Fruit fly (Drosophila melanogaster) whole organism, embryonic: ENCODE measurements around the gene KdelR.
A peak's percentile ranks its signal among the peaks of the same experiment; 100 is the strongest.

Experiments
- CG10462 ChIP-seq: fragments of 200-800 bp; sonication (Bioruptor generic); optimal IDR thresholded peaks from 2 replicates; lab custom pipeline; 2016; ENCODE audit warnings: missing biosample characterization, missing genetic modification characterization
- CG10654 ChIP-seq: fragments of 200-800 bp; sonication (Bioruptor generic); optimal IDR thresholded peaks from 2 replicates; lab custom pipeline; 2016; ENCODE audit warnings: missing biosample characterization, missing genetic modification characterization
- CG11093 ChIP-seq: fragments of 200-800 bp; sonication (Bioruptor generic); IDR thresholded peaks from 3 replicates; pipeline ENCODE4 v1.3.6; 2022; ENCODE audit warnings: missing biosample characterization, missing genetic modification characterization
- CG11560 ChIP-seq: fragments of 200-800 bp; sonication (Bioruptor generic); IDR thresholded peaks from 3 replicates; pipeline ENCODE4 v1.3.6; 2022; ENCODE audit warnings: missing biosample characterization, missing genetic modification characterization
- CG12155 ChIP-seq: fragments of 200-800 bp; sonication (Bioruptor generic); optimal IDR thresholded peaks from 3 replicates; lab custom pipeline; 2016; ENCODE audit warnings: missing biosample characterization, missing genetic modification characterization
- CG12236 ChIP-seq: fragments of 200-800 bp; sonication (Bioruptor generic); optimal IDR thresholded peaks from 2 replicates; lab custom pipeline; 2016; ENCODE audit warnings: missing biosample characterization, missing genetic modification characterization
- CG14050 ChIP-seq: fragments of 200-800 bp; sonication (Bioruptor generic); IDR thresholded peaks from 3 replicates; pipeline ENCODE4 v1.3.6; 2022; ENCODE audit warnings: missing biosample characterization, missing genetic modification characterization
- CG15696 ChIP-seq: fragments of 200-800 bp; sonication (Bioruptor generic); optimal IDR thresholded peaks from 2 replicates; lab custom pipeline; 2019; ENCODE audit warnings: missing biosample characterization, mild to moderate bottlenecking, missing genetic modification characterization, moderate library complexity
- CG16779 ChIP-seq: fragments of 200-800 bp; sonication (Bioruptor generic); IDR thresholded peaks from 2 replicates; pipeline ENCODE4 v1.3.6; 2022; ENCODE audit warnings: missing biosample characterization, missing genetic modification characterization
- CG16815 ChIP-seq: fragments of 200-800 bp; sonication (Bioruptor generic); optimal IDR thresholded peaks from 3 replicates; lab custom pipeline; 2017; ENCODE audit warnings: missing biosample characterization, mild to moderate bottlenecking, missing genetic modification characterization
- CG17385 ChIP-seq: fragments of 200-800 bp; sonication (Bioruptor generic); optimal IDR thresholded peaks from 3 replicates; lab custom pipeline; 2018; ENCODE audit warnings: missing biosample characterization, mild to moderate bottlenecking, missing genetic modification characterization
- CG30020 ChIP-seq: fragments of 200-800 bp; optimal IDR thresholded peaks from 2 replicates; lab custom pipeline; 2019; ENCODE audit warnings: missing biosample characterization, mild to moderate bottlenecking, missing genetic modification characterization, moderate library complexity
- CG31388 ChIP-seq: fragments of 200-800 bp; sonication (Bioruptor generic); optimal IDR thresholded peaks from 2 replicates; lab custom pipeline; 2016; ENCODE audit warnings: missing biosample characterization, missing genetic modification characterization
- CG7357 ChIP-seq: fragments of 200-800 bp; sonication (Bioruptor generic); IDR thresholded peaks from 3 replicates; pipeline ENCODE4 v1.3.6; 2022; ENCODE audit warnings: missing biosample characterization, missing genetic modification characterization
- CG8478 ChIP-seq: fragments of >200 bp; optimal IDR thresholded peaks from 2 replicates; lab custom pipeline; 2018
- CG8924 ChIP-seq: fragments of 200-800 bp; optimal IDR thresholded peaks from 3 replicates; lab custom pipeline; 2019; ENCODE audit warnings: missing biosample characterization, mild to moderate bottlenecking, missing genetic modification characterization, moderate library complexity
- CHES-1-like ChIP-seq: fragments of 200-800 bp; sonication (Bioruptor generic); optimal IDR thresholded peaks from 2 replicates; lab custom pipeline; 2016; ENCODE audit warnings: missing biosample characterization, missing genetic modification characterization
- CTCF ChIP-seq: fragments of 200-800 bp; sonication (Bioruptor generic); optimal IDR thresholded peaks from 2 replicates; lab custom pipeline; 2017; ENCODE audit warnings: missing biosample characterization, mild to moderate bottlenecking, missing genetic modification characterization, moderate library complexity
- D19B ChIP-seq: fragments of 200-800 bp; sonication (Bioruptor generic); optimal IDR thresholded peaks from 2 replicates; lab custom pipeline; 2017; ENCODE audit warnings: missing biosample characterization, mild to moderate bottlenecking, missing genetic modification characterization
- Doc2 ChIP-seq: fragments of 200-800 bp; sonication (Bioruptor generic); IDR thresholded peaks from 2 replicates; pipeline ENCODE4 v1.3.6; 2022; ENCODE audit warnings: missing biosample characterization, missing genetic modification characterization
- Dp ChIP-seq: fragments of 200-800 bp; sonication (Bioruptor generic); optimal IDR thresholded peaks from 2 replicates; lab custom pipeline; 2018; ENCODE audit warnings: missing biosample characterization, mild to moderate bottlenecking, missing genetic modification characterization, moderate library complexity
- Gug ChIP-seq: fragments of 200-800 bp; sonication (Bioruptor generic); IDR thresholded peaks from 4 replicates; pipeline ENCODE4 v1.3.6; 2022; ENCODE audit warnings: missing biosample characterization, missing genetic modification characterization
- H15 ChIP-seq: fragments of 200-800 bp; sonication (Bioruptor generic); IDR thresholded peaks from 3 replicates; pipeline ENCODE4 v1.3.6; 2022; ENCODE audit warnings: missing biosample characterization, missing genetic modification characterization
- HmgD ChIP-seq: fragments of 200-800 bp; sonication (Bioruptor generic); optimal IDR thresholded peaks from 3 replicates; lab custom pipeline; 2016; ENCODE audit warnings: missing biosample characterization, missing genetic modification characterization
- Hmx ChIP-seq: fragments of 200-800 bp; sonication (Bioruptor generic); optimal IDR thresholded peaks from 2 replicates; lab custom pipeline; 2016; ENCODE audit warnings: missing biosample characterization, missing genetic modification characterization
- Kr ChIP-seq: fragments of 200-800 bp; sonication (Bioruptor generic); optimal IDR thresholded peaks from 2 replicates; lab custom pipeline; 2017; ENCODE audit warnings: missing biosample characterization, mild to moderate bottlenecking, missing genetic modification characterization
- Myb ChIP-seq: fragments of 200-800 bp; sonication (Bioruptor generic); optimal IDR thresholded peaks from 2 replicates; lab custom pipeline; 2016; ENCODE audit warnings: missing biosample characterization, missing genetic modification characterization
- Pdp1 ChIP-seq, 2 experiments: fragments of 200-800 bp; sonication (Bioruptor generic); optimal IDR thresholded peaks; 3 replicates each; lab custom pipeline; 2016; ENCODE audit warnings: missing biosample characterization in 2 of 2, missing genetic modification characterization in 2 of 2, mild to moderate bottlenecking in 1 of 2, moderate library complexity in 1 of 2
- Sin3A ChIP-seq: fragments of >200 bp; optimal IDR thresholded peaks from 2 replicates; lab custom pipeline; 2018
- Trl ChIP-seq, 3 experiments: fragments of >200 bp in 2 of 3; fragments of 200-800 bp in 1 of 3; sonication (Bioruptor generic) in 1 of 3; optimal IDR thresholded peaks; 2 replicates in 1 of 3; 3 replicates in 2 of 3; lab custom pipeline; 2016 to 2017; ENCODE audit warnings: missing biosample characterization in 1 of 3, missing genetic modification characterization in 1 of 3
- amos ChIP-seq: fragments of 200-800 bp; sonication (Bioruptor generic); IDR thresholded peaks from 2 replicates; pipeline ENCODE4 v1.3.6; 2022; ENCODE audit warnings: missing biosample characterization, missing genetic modification characterization; ENCODE audit not compliant: partially characterized antibody
- az2 ChIP-seq: fragments of 200-800 bp; sonication (Bioruptor generic); optimal IDR thresholded peaks from 3 replicates; lab custom pipeline; 2016; ENCODE audit warnings: missing biosample characterization, missing genetic modification characterization
- bcd ChIP-seq: fragments of 200-800 bp; sonication (Bioruptor generic); optimal IDR thresholded peaks from 2 replicates; lab custom pipeline; 2017; ENCODE audit warnings: missing biosample characterization, mild to moderate bottlenecking, missing genetic modification characterization
- cas ChIP-seq: fragments of 200-800 bp; sonication (Bioruptor generic); IDR thresholded peaks from 2 replicates; pipeline ENCODE4 v1.3.6; 2022; ENCODE audit warnings: missing biosample characterization, missing genetic modification characterization
- caup ChIP-seq: fragments of 200-800 bp; sonication (Bioruptor generic); optimal IDR thresholded peaks from 3 replicates; lab custom pipeline; 2017; ENCODE audit warnings: missing biosample characterization, mild to moderate bottlenecking, missing genetic modification characterization, moderate library complexity; ENCODE audit not compliant: severe bottlenecking
- corto ChIP-seq: fragments of 200-800 bp; sonication (Bioruptor generic); optimal IDR thresholded peaks from 2 replicates; lab custom pipeline; 2016; ENCODE audit warnings: missing biosample characterization, mild to moderate bottlenecking, missing genetic modification characterization, moderate library complexity
- exex ChIP-seq: fragments of 200-800 bp; sonication (Bioruptor generic); optimal IDR thresholded peaks from 4 replicates; lab custom pipeline; 2018; ENCODE audit warnings: missing biosample characterization, mild to moderate bottlenecking, missing genetic modification characterization, moderate library complexity
- gt ChIP-seq: fragments of 200-800 bp; sonication (Bioruptor generic); IDR thresholded peaks from 2 replicates; pipeline ENCODE4 v1.3.6; 2022; ENCODE audit warnings: missing biosample characterization, missing genetic modification characterization
- hbn ChIP-seq: fragments of 200-800 bp; sonication (Bioruptor generic); IDR thresholded peaks from 2 replicates; pipeline ENCODE4 v1.3.6; 2022; ENCODE audit warnings: missing biosample characterization, missing genetic modification characterization; ENCODE audit not compliant: partially characterized antibody
- hth ChIP-seq: fragments of >200 bp; optimal IDR thresholded peaks from 2 replicates; lab custom pipeline; 2017; ENCODE audit warnings: inconsistent platforms
- inv ChIP-seq: fragments of 200-800 bp; sonication (Bioruptor generic); IDR thresholded peaks from 2 replicates; pipeline ENCODE4 v1.3.6; 2022; ENCODE audit warnings: missing biosample characterization, missing genetic modification characterization; ENCODE audit not compliant: partially characterized antibody
- ken ChIP-seq: fragments of 200-800 bp; sonication (Bioruptor generic); IDR thresholded peaks from 3 replicates; pipeline ENCODE4 v1.3.6; 2022; ENCODE audit warnings: missing biosample characterization, missing genetic modification characterization
- maf-S ChIP-seq: fragments of 200-800 bp; sonication (Bioruptor generic); optimal IDR thresholded peaks from 2 replicates; lab custom pipeline; 2016; ENCODE audit warnings: missing biosample characterization, missing genetic modification characterization
- org-1 ChIP-seq: fragments of 200-800 bp; sonication (Bioruptor generic); optimal IDR thresholded peaks from 2 replicates; lab custom pipeline; 2017; ENCODE audit warnings: missing biosample characterization, missing genetic modification characterization
- pum ChIP-seq: fragments of 200-800 bp; sonication (Bioruptor generic); optimal IDR thresholded peaks from 2 replicates; lab custom pipeline; 2016; ENCODE audit warnings: missing biosample characterization, missing genetic modification characterization
- rib ChIP-seq: fragments of 200-800 bp; sonication (Bioruptor generic); IDR thresholded peaks from 2 replicates; pipeline ENCODE4 v1.3.6; 2022; ENCODE audit warnings: missing biosample characterization, missing genetic modification characterization
- salm ChIP-seq: fragments of 200-800 bp; sonication (Bioruptor generic); optimal IDR thresholded peaks from 2 replicates; lab custom pipeline; 2018; ENCODE audit warnings: missing biosample characterization, mild to moderate bottlenecking, missing genetic modification characterization
- tup ChIP-seq: fragments of 200-800 bp; sonication (Bioruptor generic); optimal IDR thresholded peaks from 2 replicates; lab custom pipeline; 2016; ENCODE audit warnings: missing biosample characterization, mild to moderate bottlenecking, missing genetic modification characterization, moderate library complexity
- wor ChIP-seq: fragments of 200-800 bp; sonication (Bioruptor generic); IDR thresholded peaks from 2 replicates; pipeline ENCODE4 v1.3.6; 2022; ENCODE audit warnings: missing biosample characterization, missing genetic modification characterization
- z ChIP-seq: fragments of 200-800 bp; sonication (Bioruptor generic); IDR thresholded peaks from 3 replicates; pipeline ENCODE4 v1.3.6; 2022; ENCODE audit warnings: missing biosample characterization, missing genetic modification characterization
- zen2 ChIP-seq: fragments of 200-800 bp; sonication (Bioruptor generic); IDR thresholded peaks from 3 replicates; pipeline ENCODE4 v1.3.6; 2022; ENCODE audit warnings: missing biosample characterization, missing genetic modification characterization; ENCODE audit not compliant: partially characterized antibody

KdelR gene

DNA sequence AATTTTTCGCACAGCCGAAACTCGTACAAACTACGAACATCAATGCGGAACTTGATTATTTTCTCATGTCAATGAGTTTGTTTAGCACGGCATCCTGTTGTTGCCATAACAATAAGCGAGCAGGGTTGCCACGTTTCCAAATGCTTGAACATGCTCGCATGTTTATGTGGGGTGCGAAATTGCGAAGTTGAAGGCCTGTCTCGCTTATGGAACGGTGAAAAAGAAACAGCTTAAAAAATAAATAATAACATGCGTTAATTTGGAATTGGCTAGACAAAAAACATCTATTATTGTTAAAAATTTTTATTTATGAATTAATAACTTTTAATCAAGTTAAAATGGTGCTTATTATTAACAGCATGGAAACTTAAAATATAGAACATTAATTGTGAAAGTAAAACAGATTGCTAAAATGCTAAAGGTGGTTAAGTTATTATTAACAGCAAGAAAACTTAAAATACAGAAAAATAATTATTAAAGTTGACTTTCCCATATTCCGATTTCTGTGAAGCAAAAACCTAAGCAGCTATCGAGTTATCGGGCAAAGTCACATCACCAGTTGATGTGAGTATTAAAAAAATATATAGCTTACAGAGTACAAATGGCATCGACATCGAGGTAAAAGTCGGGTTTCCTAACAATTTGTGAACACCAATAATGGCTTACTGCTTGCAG is 4.3 kb downstream of the KdelR start, which contains the start of the genes Bug22 and TfIIB (continued):
- TF ChIP-seq pum (peak; percentile 46), CG7357 (GFP tag; lab: Robert Waterston, UW) (no peak), Pdp1 (GFP tag; optimal IDR thresholded peaks at IDR 0.05; lab: Kevin White, UChicago) (peak; percentile 57 to 93), Sin3A (lab: Kevin White, UChicago) (peak; percentile 9), tup (peak; percentile 61), hbn (GFP tag; lab: Robert Waterston, UW) (no peak), z (no peak), Trl (optimal IDR thresholded peaks at IDR 0.05; lab: Kevin White, UChicago) (no peak), Trl (GFP tag; optimal IDR thresholded peaks at IDR 0.05; lab: Kevin White, UChicago) (peak; percentile 54), CG14050 (GFP tag; lab: Robert Waterston, UW) (no peak), org-1 (GFP tag; lab: Kevin White, UChicago) (no peak), wor (GFP tag; lab: Robert Waterston, UW) (no peak), inv (GFP tag; lab: Robert Waterston, UW) (no peak), amos (GFP tag; lab: Robert Waterston, UW) (no peak), CG31388 (peak; percentile 36), HmgD (GFP tag; lab: Kevin White, UChicago) (peak; percentile 54), CHES-1-like (GFP tag; lab: Kevin White, UChicago) (peak; percentile 81), Gug (peak; percentile 65; the same call in 2 of the 4 replicates), H15 (GFP tag; lab: Robert Waterston, UW) (no peak), Doc2 (GFP tag; lab: Robert Waterston, UW) (no peak), D19B (GFP tag; lab: Kevin White, UChicago) (no peak), rib (GFP tag; lab: Robert Waterston, UW) (peak; percentile 79), CG17385 (GFP tag; lab: Kevin White, UChicago) (peak; percentile 66), Dp (peak; percentile 6), ken (peak; percentile 70; the same call in 2 of the 3 replicates), caup (no peak), salm (tag; lab: Kevin White, UChicago) (peak; percentile 17), Kr (GFP tag; lab: Kevin White, UChicago) (no peak), CG30020 (peak; percentile 98), Myb (GFP tag; lab: Kevin White, UChicago) (peak; percentile 20), bcd (no peak), CG12155 (peak; percentile 72), az2 (peak; percentile 76), CG16815 (GFP tag; lab: Kevin White, UChicago) (no peak), CG11560 (tag; lab: Robert Waterston, UW) (no peak), Hmx (GFP tag; lab: Kevin White, UChicago) (peak; percentile 26), exex (tag; lab: Kevin White, UChicago) (peak; percentile 13), CG8924 (peak; percentile 83), CG12236 (peak; percentile 41), CG11093 (GFP tag; lab: Robert Waterston, UW) (peak; percentile 29; the same call in 1 of the 3 replicates), cas (no peak), CG10654 (GFP tag; lab: Kevin White, UChicago) (peak; percentile 50), gt (GFP tag; lab: Robert Waterston, UW) (no peak), CG8478 (lab: Kevin White, UChicago) (no peak), corto (GFP tag; lab: Kevin White, UChicago) (no peak), CTCF (GFP tag; lab: Kevin White, UChicago) (no peak), CG16779 (0 out of 2 replicates have a peak, but pooled peaks have one; percentile 12), maf-S (GFP tag; lab: Kevin White, UChicago) (peak; percentile 62), zen2 (GFP tag; lab: Robert Waterston, UW) (no peak), CG10462 (peak; percentile 37), hth (lab: Kevin White, UChicago) (no peak), CG15696 (peak; percentile 56)
